Fruit fly (Drosophila melanogaster) whole organism, prepupa: ENCODE measurements around the gene alpha-Man-Ib.

ENCODE experiments used
- Blimp-1 ChIP-seq: fragments of 200-800 bp; sonication (Bioruptor generic); optimal IDR thresholded peaks from 3 replicates; lab custom pipeline; 2017; ENCODE audit warnings: missing biosample characterization, missing genetic modification characterization, mild to moderate bottlenecking, moderate library complexity, missing genetic modification reagents
- CG10631 ChIP-seq: fragments of 200-800 bp; sonication (Bioruptor generic); optimal IDR thresholded peaks from 2 replicates; lab custom pipeline; 2016; ENCODE audit warnings: missing biosample characterization, missing genetic modification characterization
- CG10669 ChIP-seq: fragments of 200-800 bp; sonication (Bioruptor generic); optimal IDR thresholded peaks from 3 replicates; lab custom pipeline; 2018; ENCODE audit warnings: missing biosample characterization, mild to moderate bottlenecking, missing genetic modification characterization, moderate library complexity
- CG11762 ChIP-seq: fragments of 200-800 bp; sonication (Bioruptor generic); optimal IDR thresholded peaks from 3 replicates; lab custom pipeline; 2016; ENCODE audit warnings: missing biosample characterization, missing genetic modification characterization; ENCODE audit not compliant: insufficient read depth
- CG11902 ChIP-seq: fragments of 200-800 bp; sonication (Bioruptor generic); optimal IDR thresholded peaks from 3 replicates; lab custom pipeline; 2016; ENCODE audit warnings: missing biosample characterization, missing genetic modification characterization
- CG1621 ChIP-seq: fragments of 200-800 bp; sonication (Bioruptor generic); optimal IDR thresholded peaks from 3 replicates; lab custom pipeline; 2018; ENCODE audit warnings: missing biosample characterization, mild to moderate bottlenecking, missing genetic modification characterization
- CG16779 ChIP-seq: fragments of 200-800 bp; sonication (Bioruptor generic); optimal IDR thresholded peaks from 3 replicates; lab custom pipeline; 2017; ENCODE audit warnings: missing biosample characterization, mild to moderate bottlenecking, missing genetic modification characterization
- CG31627 ChIP-seq: fragments of 200-800 bp; sonication (Bioruptor generic); optimal IDR thresholded peaks from 3 replicates; lab custom pipeline; 2016; ENCODE audit warnings: missing biosample characterization, missing genetic modification characterization
- CG32006 ChIP-seq: fragments of 200-800 bp; sonication (Bioruptor generic); optimal IDR thresholded peaks from 3 replicates; lab custom pipeline; 2017; ENCODE audit warnings: missing biosample characterization, mild to moderate bottlenecking, missing genetic modification characterization
- CG34406 ChIP-seq: fragments of 200-800 bp; sonication (Bioruptor generic); optimal IDR thresholded peaks from 3 replicates; lab custom pipeline; 2016; ENCODE audit warnings: missing biosample characterization, missing genetic modification characterization
- CG3919 ChIP-seq: fragments of 200-800 bp; sonication (Bioruptor generic); optimal IDR thresholded peaks from 3 replicates; lab custom pipeline; 2016; ENCODE audit warnings: missing biosample characterization, missing genetic modification characterization
- CG4318 ChIP-seq: fragments of 200-800 bp; sonication (Bioruptor generic); optimal IDR thresholded peaks from 3 replicates; lab custom pipeline; 2017; ENCODE audit warnings: missing biosample characterization, mild to moderate bottlenecking, missing genetic modification characterization
- CG6163 ChIP-seq: fragments of 200-800 bp; sonication (Bioruptor generic); IDR thresholded peaks from 3 replicates; pipeline ENCODE4 v1.3.6; 2022; ENCODE audit warnings: missing biosample characterization, missing genetic modification characterization
- CG6276 ChIP-seq: fragments of 200-800 bp; sonication (Bioruptor generic); optimal IDR thresholded peaks from 2 replicates; lab custom pipeline; 2017; ENCODE audit warnings: missing biosample characterization, mild to moderate bottlenecking, missing genetic modification characterization
- CG6792 ChIP-seq: fragments of 200-800 bp; sonication (Bioruptor generic); optimal IDR thresholded peaks from 3 replicates; lab custom pipeline; 2016; ENCODE audit warnings: missing biosample characterization, missing genetic modification characterization
- CG6854 ChIP-seq: fragments of 200-800 bp; sonication (Bioruptor generic); optimal IDR thresholded peaks from 2 replicates; lab custom pipeline; 2017; ENCODE audit warnings: missing biosample characterization, mild to moderate bottlenecking, missing genetic modification characterization
- CG7368 ChIP-seq: fragments of 200-800 bp; sonication (Bioruptor generic); optimal IDR thresholded peaks from 3 replicates; lab custom pipeline; 2016; ENCODE audit warnings: missing biosample characterization, missing genetic modification characterization
- CG8119 ChIP-seq: fragments of 200-800 bp; sonication (Bioruptor generic); IDR thresholded peaks from 3 replicates; pipeline ENCODE4 v1.3.6; 2022; ENCODE audit warnings: missing biosample characterization, missing genetic modification characterization
- CG8632 ChIP-seq: fragments of 200-800 bp; sonication (Bioruptor generic); optimal IDR thresholded peaks from 3 replicates; lab custom pipeline; 2016; ENCODE audit warnings: missing biosample characterization, missing genetic modification characterization
- Eip75B ChIP-seq: fragments of 200-800 bp; sonication (Bioruptor generic); optimal IDR thresholded peaks from 3 replicates; lab custom pipeline; 2016; ENCODE audit warnings: missing biosample characterization, missing genetic modification characterization
- Ets21C ChIP-seq: fragments of 200-800 bp; sonication (Bioruptor generic); optimal IDR thresholded peaks from 3 replicates; lab custom pipeline; 2016; ENCODE audit warnings: missing biosample characterization, missing genetic modification characterization
- Ets96B ChIP-seq: fragments of 200-800 bp; optimal IDR thresholded peaks from 2 replicates; lab custom pipeline; 2019; ENCODE audit warnings: missing biosample characterization, mild to moderate bottlenecking, missing genetic modification characterization, moderate library complexity
- Gug ChIP-seq: fragments of 200-800 bp; sonication (Bioruptor generic); IDR thresholded peaks from 2 replicates; pipeline ENCODE4 v1.3.6; 2022; ENCODE audit warnings: missing biosample characterization, missing genetic modification characterization
- Hr38 ChIP-seq: sonication (Bioruptor generic); optimal IDR thresholded peaks from 2 replicates; lab custom pipeline; 2016; ENCODE audit warnings: missing biosample characterization, missing genetic modification characterization
- Hr4 ChIP-seq: fragments of 200-800 bp; sonication (Bioruptor generic); optimal IDR thresholded peaks from 3 replicates; lab custom pipeline; 2016; ENCODE audit warnings: missing biosample characterization, missing genetic modification characterization
- Lpt ChIP-seq: fragments of 200-800 bp; sonication (Bioruptor generic); optimal IDR thresholded peaks from 3 replicates; lab custom pipeline; 2016; ENCODE audit warnings: missing biosample characterization, missing genetic modification characterization
- OdsH ChIP-seq: fragments of 200-800 bp; sonication (Bioruptor generic); optimal IDR thresholded peaks from 3 replicates; lab custom pipeline; 2016; ENCODE audit warnings: missing biosample characterization, missing genetic modification characterization
- Smox ChIP-seq: fragments of 200-800 bp; sonication (Bioruptor generic); optimal IDR thresholded peaks from 3 replicates; lab custom pipeline; 2016; ENCODE audit warnings: missing biosample characterization, missing genetic modification characterization
- achi ChIP-seq: fragments of 200-800 bp; sonication (Bioruptor generic); optimal IDR thresholded peaks from 3 replicates; lab custom pipeline; 2016; ENCODE audit warnings: missing biosample characterization, missing genetic modification characterization
- acj6 ChIP-seq: fragments of 200-800 bp; sonication (Bioruptor generic); optimal IDR thresholded peaks from 3 replicates; lab custom pipeline; 2016; ENCODE audit warnings: missing biosample characterization, missing genetic modification characterization
- cyc ChIP-seq: fragments of 200-800 bp; sonication (Bioruptor generic); optimal IDR thresholded peaks from 3 replicates; lab custom pipeline; 2016; ENCODE audit warnings: missing biosample characterization, missing genetic modification characterization
- dsx ChIP-seq: fragments of 200-800 bp; optimal IDR thresholded peaks from 3 replicates; lab custom pipeline; 2019; ENCODE audit warnings: missing biosample characterization, mild to moderate bottlenecking, missing genetic modification characterization, moderate library complexity; ENCODE audit not compliant: poor library complexity, severe bottlenecking
- eg ChIP-seq: fragments of 200-800 bp; sonication (Bioruptor generic); IDR thresholded peaks from 3 replicates; pipeline ENCODE4 v1.3.6; 2022; ENCODE audit warnings: missing biosample characterization, missing genetic modification characterization
- esn ChIP-seq: fragments of 200-800 bp; sonication (Bioruptor generic); optimal IDR thresholded peaks from 2 replicates; lab custom pipeline; 2016; ENCODE audit warnings: missing biosample characterization, mild to moderate bottlenecking, missing genetic modification characterization, moderate library complexity
- fd85E ChIP-seq: fragments of 200-800 bp; sonication (Bioruptor generic); optimal IDR thresholded peaks from 3 replicates; lab custom pipeline; 2016; ENCODE audit warnings: missing biosample characterization, missing genetic modification characterization
- lz ChIP-seq: fragments of 200-800 bp; sonication (Bioruptor generic); optimal IDR thresholded peaks from 3 replicates; lab custom pipeline; 2016; ENCODE audit warnings: missing biosample characterization, missing genetic modification characterization
- spab ChIP-seq: fragments of 200-800 bp; sonication (Bioruptor generic); optimal IDR thresholded peaks from 2 replicates; lab custom pipeline; 2017; ENCODE audit warnings: missing biosample characterization, mild to moderate bottlenecking, missing genetic modification characterization, missing genetic modification reagents
- svp ChIP-seq: fragments of 200-800 bp; sonication (Bioruptor generic); peaks from one replicate; lab custom pipeline; 2016; ENCODE audit warnings: missing biosample characterization, missing genetic modification characterization
- vri ChIP-seq: fragments of 200-800 bp; sonication (Bioruptor generic); optimal IDR thresholded peaks from 3 replicates; lab custom pipeline; 2016; ENCODE audit warnings: missing biosample characterization, mild to moderate bottlenecking, missing genetic modification characterization

alpha-Man-Ib gene

dm6 chr3R:29083459-29084457, 28.9 kb downstream of the alpha-Man-Ib start (continued):
- TF ChIP-seq eg (GFP tag; lab: Robert Waterston, UW) (peak; percentile 45; the same call in 1 of the 3 replicates), Ets21C (no peak), CG11902 (GFP tag; lab: Kevin White, UChicago) (no peak), spab (peak; percentile 31), Lpt (GFP tag; lab: Kevin White, UChicago) (peak; percentile 9), CG6163 (peak; percentile 11; the same call in 1 of the 3 replicates), CG10669 (GFP tag; lab: Kevin White, UChicago) (peak; percentile 47), CG6854 (no peak), achi (GFP tag; lab: Kevin White, UChicago) (peak; percentile 38), CG6792 (GFP tag; lab: Kevin White, UChicago) (no peak), CG32006 (peak; percentile 30), CG3919 (GFP tag; lab: Kevin White, UChicago) (peak; percentile 42), CG11762 (GFP tag; lab: Kevin White, UChicago) (no peak), CG6276 (no peak), dsx (no peak), CG1621 (tag; lab: Kevin White, UChicago) (no peak), lz (peak; percentile 19), Blimp-1 (no peak), CG34406 (GFP tag; lab: Kevin White, UChicago) (no peak), Ets96B (tag; lab: Kevin White, UChicago) (peak; percentile 51), CG10631 (GFP tag; lab: Kevin White, UChicago) (peak; percentile 34), Hr4 (GFP tag; lab: Kevin White, UChicago) (peak; percentile 24), cyc (GFP tag; lab: Kevin White, UChicago) (peak; percentile 12), CG31627 (peak; percentile 34), vri (GFP tag; lab: Kevin White, UChicago) (peak; percentile 4), OdsH (GFP tag; lab: Kevin White, UChicago) (peak; percentile 40), CG7368 (GFP tag; lab: Kevin White, UChicago) (peak; percentile 13), fd85E (GFP tag; lab: Kevin White, UChicago) (no peak), CG16779 (tag; lab: Kevin White, UChicago) (no peak), CG8119 (no peak), Hr38 (GFP tag; lab: Kevin White, UChicago) (no peak), Eip75B (GFP tag; lab: Kevin White, UChicago) (peak; percentile 3), Gug (no peak), svp (GFP tag; lab: Kevin White, UChicago) (peak; percentile 89), Smox (GFP tag; lab: Kevin White, UChicago) (peak; percentile 50), CG8632 (GFP tag; lab: Kevin White, UChicago) (peak; percentile 33), acj6 (peak; percentile 46), esn (GFP tag; lab: Kevin White, UChicago) (peak; percentile 55), CG4318 (GFP tag; lab: Kevin White, UChicago) (no peak)
